Worm (Caenorhabditis elegans) whole organism, early embryonic: Measurements from ENCODE around the gene praf-3.

Experiments
- F13C5.2 ChIP-seq: sonication (generic microtip); optimal IDR thresholded peaks from 2 replicates; lab custom pipeline; 2017; ENCODE audit warnings: mild to moderate bottlenecking, missing genetic modification characterization, inconsistent platforms, missing compliant biosample characterization
- ceh-13 ChIP-seq: fragments of 200-800 bp; sonication (Bioruptor generic); optimal IDR thresholded peaks from 2 replicates; lab custom pipeline; 2018; ENCODE audit warnings: mild to moderate bottlenecking, missing genetic modification characterization, missing compliant biosample characterization
- flt-1 ChIP-seq: fragments of 200-800 bp; sonication (Bioruptor generic); IDR thresholded peaks from 2 replicates; pipeline ENCODE4 v1.3.6; 2022; ENCODE audit warnings: missing genetic modification characterization, missing compliant biosample characterization
- hmbx-1 ChIP-seq: sonication (generic microtip); optimal IDR thresholded peaks from 2 replicates; lab custom pipeline; 2016; ENCODE audit warnings: mild to moderate bottlenecking, missing genetic modification characterization, missing compliant biosample characterization
- hmg-4 ChIP-seq: fragments of 200-800 bp; sonication (Bioruptor generic); optimal IDR thresholded peaks from 2 replicates; lab custom pipeline; 2018; ENCODE audit warnings: mild to moderate bottlenecking, missing genetic modification characterization, missing compliant biosample characterization

DNA sequence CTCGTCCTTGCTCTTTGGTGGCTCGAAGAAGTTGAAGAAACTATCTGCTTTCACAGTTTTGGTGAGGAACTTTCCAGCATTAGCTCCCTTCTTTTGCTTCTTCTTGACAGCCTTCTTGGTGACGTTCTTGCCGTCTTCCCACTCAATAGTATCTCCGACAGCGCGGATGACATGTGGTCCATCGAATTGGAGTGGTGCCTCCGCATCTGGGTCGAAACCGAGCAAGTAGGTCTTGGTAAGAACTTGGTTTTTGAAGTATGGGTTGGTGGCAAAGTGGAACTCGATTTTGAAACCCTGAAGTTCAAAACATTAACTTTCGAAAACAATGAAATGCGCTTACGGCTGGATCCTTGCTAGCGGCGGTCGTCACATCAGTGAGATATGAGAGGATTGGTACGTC, 1.5 kb upstream of the praf-3 start:
- TF ChIP-seq hmbx-1 (tag; lab: Kevin White, UChicago) (no peak), F13C5.2 (tag; lab: Kevin White, UChicago) (no peak), hmg-4 (GFP tag; lab: Kevin White, UChicago) (no peak), flt-1 (GFP tag; lab: Robert Waterston, UW) (no peak), ceh-13 (GFP tag; lab: Kevin White, UChicago) (no peak)
